Worm (Caenorhabditis elegans) whole organism, midembryonic: ENCODE measurements around the gene T01B4.3.
A peak's percentile ranks its signal among the peaks of the same experiment; 100 is the strongest.

ENCODE experiments used
- T22C8.4 ChIP-seq: fragments of 200-800 bp; sonication (Bioruptor generic); IDR thresholded peaks from 2 replicates; pipeline ENCODE4 v1.3.6; 2022; ENCODE audit warnings: missing genetic modification characterization, missing compliant biosample characterization
- cog-1 ChIP-seq: sonication (generic microtip); optimal IDR thresholded peaks from 2 replicates; lab custom pipeline; 2016; ENCODE audit warnings: missing genetic modification characterization, missing compliant biosample characterization
- flt-1 ChIP-seq: fragments of 200-800 bp; sonication (Bioruptor generic); IDR thresholded peaks from 2 replicates; pipeline ENCODE4 v1.3.6; 2022; ENCODE audit warnings: missing genetic modification characterization, missing compliant biosample characterization
- klf-2 ChIP-seq: fragments of 200-800 bp; sonication (Bioruptor generic); conservative IDR thresholded peaks from 2 replicates; pipeline ENCODE4 v1.3.6; 2022; ENCODE audit warnings: missing genetic modification reagents, missing genetic modification characterization, missing compliant biosample characterization
- med-1 ChIP-seq: sonication (generic microtip); optimal IDR thresholded peaks from 2 replicates; lab custom pipeline; 2017; ENCODE audit warnings: missing genetic modification characterization, mild to moderate bottlenecking, missing compliant biosample characterization, antibody characterized with exemption, missing genetic modification reagents; ENCODE audit not compliant: insufficient read depth
- ref-1 ChIP-seq: fragments of 200-800 bp; sonication (Bioruptor generic); conservative IDR thresholded peaks from 2 replicates; pipeline ENCODE4 v1.3.6; 2022; ENCODE audit warnings: missing genetic modification reagents, missing genetic modification characterization, missing compliant biosample characterization
- tab-1 ChIP-seq: fragments of 200-800 bp; sonication (Bioruptor generic); IDR thresholded peaks from 2 replicates; pipeline ENCODE4 v1.3.6; 2022; ENCODE audit warnings: missing genetic modification characterization, missing compliant biosample characterization
- ztf-23 ChIP-seq: fragments of 200-800 bp; sonication (Bioruptor generic); IDR thresholded peaks from 2 replicates; pipeline ENCODE4 v1.3.6; 2022; ENCODE audit warnings: missing genetic modification reagents, missing genetic modification characterization, missing compliant biosample characterization
- ztf-29 ChIP-seq: fragments of 200-800 bp; sonication (Bioruptor generic); IDR thresholded peaks from 2 replicates; pipeline ENCODE4 v1.3.6; 2022; ENCODE audit warnings: missing genetic modification reagents, missing genetic modification characterization, missing compliant biosample characterization

T01B4.3 gene

ce11 chrX:16300422-16300821, 17.1 kb downstream of the T01B4.3 start:
- TF ChIP-seq cog-1 (no peak), klf-2 (no peak), ref-1 (GFP tag; lab: Robert Waterston, UW) (no peak), ztf-23 (no peak), tab-1 (GFP tag; lab: Robert Waterston, UW) (no peak), med-1 (GFP tag; lab: Kevin White, UChicago) (no peak), T22C8.4 (no peak), ztf-29 (GFP tag; lab: Robert Waterston, UW) (no peak), flt-1 (GFP tag; lab: Robert Waterston, UW) (no peak)

ce11 chrX:16299859-16300258, 17.7 kb downstream of the T01B4.3 start, which contains the start of gene twk-21:
Gene twk-21, plus strand, starts transcription at chrX:16299892.
- TF ChIP-seq T22C8.4 = no peak
- no peak for TF ChIP-seq ref-1 (GFP tag; lab: Robert Waterston, UW)
- TF ChIP-seq tab-1 (GFP tag; lab: Robert Waterston, UW) = no peak
- no peak for TF ChIP-seq ztf-23
- no peak for TF ChIP-seq klf-2
- no peak for TF ChIP-seq flt-1 (GFP tag; lab: Robert Waterston, UW)
- TF ChIP-seq med-1 (GFP tag; lab: Kevin White, UChicago) = no peak
- TF ChIP-seq ztf-29 (GFP tag; lab: Robert Waterston, UW) = no peak
- TF ChIP-seq cog-1 = no peak

ce11 chrX:16299217-16299616, 18.3 kb downstream of the T01B4.3 start:
- 0 out of 2 replicates have a peak, but pooled peaks have one; percentile 30 for TF ChIP-seq T22C8.4
- peak; percentile 38; the same call in 1 of the 2 replicates for TF ChIP-seq flt-1 (GFP tag; lab: Robert Waterston, UW)

- TF ChIP-seq klf-2 (peak; percentile 45; the same call in 1 of the 2 replicates), ref-1 (GFP tag; lab: Robert Waterston, UW) (no peak), ztf-29 (GFP tag; lab: Robert Waterston, UW) (no peak), cog-1 (peak; percentile 6), med-1 (GFP tag; lab: Kevin White, UChicago) (no peak), T22C8.4 (peak; percentile 57), ztf-23 (peak; percentile 83), flt-1 (GFP tag; lab: Robert Waterston, UW) (0 out of 2 replicates have a peak, but pooled peaks have one; percentile 19), tab-1 (GFP tag; lab: Robert Waterston, UW) (0 out of 2 replicates have a peak, but pooled peaks have one; percentile 24)
These were observed 19.4 kb downstream of the T01B4.3 start for ce11 chrX:16298173-16298572.

ce11 chrX:16297123-16297522, 20.4 kb downstream of the T01B4.3 start:
- no peak for TF ChIP-seq klf-2
- no peak for TF ChIP-seq ztf-23
- no peak for TF ChIP-seq T22C8.4
- TF ChIP-seq med-1 (GFP tag; lab: Kevin White, UChicago) = no peak
- TF ChIP-seq tab-1 (GFP tag; lab: Robert Waterston, UW) = no peak
- no peak for TF ChIP-seq flt-1 (GFP tag; lab: Robert Waterston, UW)
- no peak for TF ChIP-seq cog-1
- TF ChIP-seq ztf-29 (GFP tag; lab: Robert Waterston, UW) = no peak
- no peak for TF ChIP-seq ref-1 (GFP tag; lab: Robert Waterston, UW)

- TF ChIP-seq T22C8.4 = no peak
- no peak for TF ChIP-seq cog-1
- TF ChIP-seq klf-2 = no peak
These were observed 24.6 kb downstream of the T01B4.3 start, which contains the start of gene F52E10.4 for ce11 chrX:16292933-16293332. Gene F52E10.4, minus strand, starts transcription at chrX:16293033.

- no peak for TF ChIP-seq ztf-29 (GFP tag; lab: Robert Waterston, UW)
- TF ChIP-seq med-1 (GFP tag; lab: Kevin White, UChicago) = no peak
- TF ChIP-seq tab-1 (GFP tag; lab: Robert Waterston, UW) = no peak
These were observed 27.0 kb downstream of the T01B4.3 start for ce11 chrX:16290536-16290935.

ce11 chrX:16289635-16290034, 27.9 kb downstream of the T01B4.3 start:
- TF ChIP-seq tab-1 (GFP tag; lab: Robert Waterston, UW) (no peak), med-1 (GFP tag; lab: Kevin White, UChicago) (no peak), ref-1 (GFP tag; lab: Robert Waterston, UW) (no peak), ztf-23 (no peak), T22C8.4 (no peak), klf-2 (no peak), flt-1 (GFP tag; lab: Robert Waterston, UW) (no peak), ztf-29 (GFP tag; lab: Robert Waterston, UW) (no peak), cog-1 (no peak)

- no peak for TF ChIP-seq ztf-29 (GFP tag; lab: Robert Waterston, UW)
- no peak for TF ChIP-seq med-1 (GFP tag; lab: Kevin White, UChicago)
- TF ChIP-seq tab-1 (GFP tag; lab: Robert Waterston, UW) = no peak
- no peak for TF ChIP-seq T22C8.4
- no peak for TF ChIP-seq cog-1
- no peak for TF ChIP-seq ztf-23
- no peak for TF ChIP-seq flt-1 (GFP tag; lab: Robert Waterston, UW)
- TF ChIP-seq ref-1 (GFP tag; lab: Robert Waterston, UW) = no peak
- no peak for TF ChIP-seq klf-2
These were observed 32.4 kb downstream of the T01B4.3 start for ce11 chrX:16285151-16285550.

ce11 chrX:16283103-16283502, 34.4 kb downstream of the T01B4.3 start, which contains the start of gene F52E10.2:
Gene F52E10.2, minus strand, starts transcription at chrX:16283203.
- TF ChIP-seq ztf-29 (GFP tag; lab: Robert Waterston, UW) = no peak

- no peak for TF ChIP-seq ztf-29 (GFP tag; lab: Robert Waterston, UW)
- 0 out of 2 replicates have a peak, but pooled peaks have one; percentile 28 for TF ChIP-seq ztf-23
These were observed 42.2 kb downstream of the T01B4.3 start, which contains the start of gene sdc-1 for ce11 chrX:16275255-16275813. Gene sdc-1, plus strand, starts transcription at chrX:16275763.
